Fruit fly (Drosophila melanogaster) whole organism, embryonic: Measurements from ENCODE around the gene CG2059.

Experiments used
- Atf3 ChIP-seq: fragments of 200-800 bp; sonication (Bioruptor generic); optimal IDR thresholded peaks from 3 replicates; lab custom pipeline; 2016; ENCODE audit warnings: missing biosample characterization, missing genetic modification characterization
- Blimp-1 ChIP-seq: fragments of 200-800 bp; sonication (Bioruptor generic); optimal IDR thresholded peaks from 3 replicates; lab custom pipeline; 2018; ENCODE audit warnings: missing biosample characterization, missing genetic modification characterization, mild to moderate bottlenecking, moderate library complexity, missing genetic modification reagents
- CG10209 ChIP-seq: fragments of 200-800 bp; sonication (Bioruptor generic); optimal IDR thresholded peaks from 3 replicates; lab custom pipeline; 2017; ENCODE audit warnings: missing biosample characterization, mild to moderate bottlenecking, missing genetic modification characterization, missing genetic modification reagents
- CG11723 ChIP-seq: fragments of 200-800 bp; sonication (Bioruptor generic); optimal IDR thresholded peaks from 2 replicates; lab custom pipeline; 2017; ENCODE audit warnings: missing biosample characterization, mild to moderate bottlenecking, missing genetic modification characterization
- CG12769 ChIP-seq: fragments of 200-800 bp; sonication (Bioruptor generic); optimal IDR thresholded peaks from 2 replicates; lab custom pipeline; 2019; ENCODE audit warnings: missing biosample characterization, mild to moderate bottlenecking, missing genetic modification characterization, moderate library complexity
- CG13123 ChIP-seq: fragments of 200-800 bp; sonication (Bioruptor generic); optimal IDR thresholded peaks from 2 replicates; lab custom pipeline; 2016; ENCODE audit warnings: missing biosample characterization, missing genetic modification characterization
- CG13624 ChIP-seq: fragments of 200-800 bp; sonication (Bioruptor generic); optimal IDR thresholded peaks from 2 replicates; lab custom pipeline; 2016; ENCODE audit warnings: missing biosample characterization, missing genetic modification characterization
- CG14710 ChIP-seq: fragments of 200-800 bp; sonication (Bioruptor generic); optimal IDR thresholded peaks from 3 replicates; lab custom pipeline; 2019; ENCODE audit warnings: missing biosample characterization, mild to moderate bottlenecking, missing genetic modification characterization, moderate library complexity
- CG14860 ChIP-seq: fragments of 200-800 bp; sonication (Bioruptor generic); IDR thresholded peaks from 3 replicates; pipeline ENCODE4 v1.3.6; 2022; ENCODE audit warnings: missing biosample characterization, missing genetic modification characterization; ENCODE audit not compliant: partially characterized antibody
- CG15011 ChIP-seq: fragments of 200-800 bp; sonication (Bioruptor generic); optimal IDR thresholded peaks from 3 replicates; lab custom pipeline; 2018; ENCODE audit warnings: missing biosample characterization, mild to moderate bottlenecking, missing genetic modification characterization
- CG1603 ChIP-seq: fragments of 200-800 bp; sonication (Bioruptor generic); optimal IDR thresholded peaks from 2 replicates; lab custom pipeline; 2019; ENCODE audit warnings: missing biosample characterization, mild to moderate bottlenecking, missing genetic modification characterization, moderate library complexity
- CG16813 ChIP-seq: fragments of 200-800 bp; sonication (Bioruptor generic); IDR thresholded peaks from 3 replicates; pipeline ENCODE4 v1.3.6; 2022; ENCODE audit warnings: missing biosample characterization, missing genetic modification characterization; ENCODE audit not compliant: partially characterized antibody
- CG17328 ChIP-seq: fragments of 200-800 bp; sonication (Bioruptor generic); IDR thresholded peaks from 2 replicates; pipeline ENCODE4 v1.3.6; 2022; ENCODE audit warnings: missing biosample characterization, missing genetic modification characterization
- CG17385 ChIP-seq: fragments of 200-800 bp; sonication (Bioruptor generic); optimal IDR thresholded peaks from 3 replicates; lab custom pipeline; 2018; ENCODE audit warnings: missing biosample characterization, mild to moderate bottlenecking, missing genetic modification characterization
- CG18011 ChIP-seq: fragments of 200-800 bp; sonication (Bioruptor generic); optimal IDR thresholded peaks from 2 replicates; lab custom pipeline; 2017; ENCODE audit warnings: missing biosample characterization, missing genetic modification characterization, mild to moderate bottlenecking, moderate library complexity, missing genotype
- CG2199 ChIP-seq: fragments of 200-800 bp; sonication (Bioruptor generic); IDR thresholded peaks from 3 replicates; pipeline ENCODE4 v1.3.6; 2022; ENCODE audit warnings: missing biosample characterization, missing genetic modification characterization
- CG32767 ChIP-seq: fragments of 200-800 bp; sonication (Bioruptor generic); IDR thresholded peaks from 2 replicates; pipeline ENCODE4 v1.3.6; 2022; ENCODE audit warnings: missing biosample characterization, missing genetic modification characterization
- CG34376 ChIP-seq: fragments of 200-800 bp; sonication (Bioruptor generic); optimal IDR thresholded peaks from 2 replicates; lab custom pipeline; 2018; ENCODE audit warnings: missing biosample characterization, mild to moderate bottlenecking, missing genetic modification characterization
- CG3995 ChIP-seq: fragments of 200-800 bp; sonication (Bioruptor generic); optimal IDR thresholded peaks from 3 replicates; lab custom pipeline; 2016; ENCODE audit warnings: missing biosample characterization, missing genetic modification characterization
- CG4360 ChIP-seq: fragments of 200-800 bp; sonication (Bioruptor generic); IDR thresholded peaks from 2 replicates; pipeline ENCODE4 v1.3.6; 2022; ENCODE audit warnings: missing biosample characterization, missing genetic modification characterization
- CG6175 ChIP-seq: fragments of 200-800 bp; sonication (Bioruptor generic); IDR thresholded peaks from 3 replicates; pipeline ENCODE4 v1.3.6; 2022; ENCODE audit warnings: missing biosample characterization, missing genetic modification characterization
- CG8089 ChIP-seq: fragments of 200-800 bp; sonication (Bioruptor generic); optimal IDR thresholded peaks from 3 replicates; lab custom pipeline; 2016; ENCODE audit warnings: missing biosample characterization, missing genetic modification characterization
- CG8359 ChIP-seq: fragments of 200-800 bp; sonication (Bioruptor generic); optimal IDR thresholded peaks from 2 replicates; lab custom pipeline; 2017; ENCODE audit warnings: missing biosample characterization, mild to moderate bottlenecking, missing genetic modification characterization, borderline replicate concordance
- CG8924 ChIP-seq: fragments of 200-800 bp; optimal IDR thresholded peaks from 3 replicates; lab custom pipeline; 2019; ENCODE audit warnings: missing biosample characterization, mild to moderate bottlenecking, missing genetic modification characterization, moderate library complexity
- Dek ChIP-seq: fragments of 200-800 bp; sonication (Bioruptor generic); optimal IDR thresholded peaks from 3 replicates; lab custom pipeline; 2019; ENCODE audit warnings: missing biosample characterization, mild to moderate bottlenecking, missing genetic modification characterization, moderate library complexity
- Dip3 ChIP-seq: fragments of 200-800 bp; sonication (Bioruptor generic); optimal IDR thresholded peaks from 3 replicates; lab custom pipeline; 2016; ENCODE audit warnings: missing biosample characterization, missing genetic modification characterization
- Drgx ChIP-seq: fragments of 200-800 bp; sonication (Bioruptor generic); IDR thresholded peaks from 2 replicates; pipeline ENCODE4 v1.3.6; 2022; ENCODE audit warnings: missing biosample characterization, missing genetic modification characterization
- Ets65A ChIP-seq: fragments of 200-800 bp; sonication (Bioruptor generic); peaks from one replicate; lab custom pipeline; 2016; ENCODE audit warnings: missing biosample characterization, missing genetic modification characterization
- H2.0 ChIP-seq: fragments of 200-800 bp; sonication (Bioruptor generic); IDR thresholded peaks from 2 replicates; pipeline ENCODE4 v1.3.6; 2022; ENCODE audit warnings: missing biosample characterization, missing genetic modification characterization
- Opbp ChIP-seq: fragments of 200-800 bp; sonication (Bioruptor generic); IDR thresholded peaks from 3 replicates; pipeline ENCODE4 v1.3.6; 2022; ENCODE audit warnings: missing biosample characterization, missing genetic modification characterization; ENCODE audit not compliant: partially characterized antibody
- Sry-δ ChIP-seq: fragments of 200-800 bp; sonication (Bioruptor generic); optimal IDR thresholded peaks from 2 replicates; lab custom pipeline; 2016; ENCODE audit warnings: missing biosample characterization, missing genetic modification characterization
- YL-1 ChIP-seq: fragments of 200-800 bp; sonication (Bioruptor generic); optimal IDR thresholded peaks from 3 replicates; lab custom pipeline; 2017; ENCODE audit warnings: missing biosample characterization, mild to moderate bottlenecking, missing genetic modification characterization
- abd-A ChIP-seq: fragments of 200-800 bp; sonication (Bioruptor generic); optimal IDR thresholded peaks from 3 replicates; lab custom pipeline; 2019; ENCODE audit warnings: missing biosample characterization, mild to moderate bottlenecking, missing genetic modification characterization, moderate library complexity
- chm ChIP-seq: fragments of 200-800 bp; sonication (Bioruptor generic); IDR thresholded peaks from 2 replicates; pipeline ENCODE4 v1.3.6; 2022; ENCODE audit warnings: missing biosample characterization, missing genetic modification characterization
- corto ChIP-seq: fragments of 200-800 bp; sonication (Bioruptor generic); optimal IDR thresholded peaks from 2 replicates; lab custom pipeline; 2016; ENCODE audit warnings: missing biosample characterization, mild to moderate bottlenecking, missing genetic modification characterization, moderate library complexity
- cwo ChIP-seq: fragments of 200-800 bp; sonication (Bioruptor generic); optimal IDR thresholded peaks from 3 replicates; lab custom pipeline; 2017; ENCODE audit warnings: missing biosample characterization, missing genetic modification characterization, mild to moderate bottlenecking, moderate library complexity, missing genetic modification reagents
- en ChIP-seq: fragments of 200-800 bp; sonication (Bioruptor generic); optimal IDR thresholded peaks from 2 replicates; lab custom pipeline; 2016; ENCODE audit warnings: missing biosample characterization, missing genetic modification characterization
- lab ChIP-seq: fragments of 200-800 bp; sonication (Bioruptor generic); optimal IDR thresholded peaks from 3 replicates; lab custom pipeline; 2017; ENCODE audit warnings: missing biosample characterization, missing genetic modification characterization, mild to moderate bottlenecking, moderate library complexity, missing genetic modification reagents
- lbe ChIP-seq: fragments of 200-800 bp; sonication (Bioruptor generic); optimal IDR thresholded peaks from 2 replicates; lab custom pipeline; 2016; ENCODE audit warnings: missing biosample characterization, mild to moderate bottlenecking, missing genetic modification characterization
- nom ChIP-seq: fragments of 200-800 bp; sonication (Bioruptor generic); optimal IDR thresholded peaks from 2 replicates; lab custom pipeline; 2017; ENCODE audit warnings: missing biosample characterization, missing genetic modification characterization, mild to moderate bottlenecking, moderate library complexity, missing genetic modification reagents
- pan ChIP-seq, 4 experiments: fragments of >200 bp in 3 of 4; fragments of 200-800 bp in 1 of 4; sonication (Bioruptor generic) in 1 of 4; optimal IDR thresholded peaks in 3 of 4; IDR thresholded peaks in 1 of 4; 2 replicates each; pipeline versions ENCODE4 v1.3.6 to Lab custom; 2017 to 2022; ENCODE audit warnings: missing biosample characterization in 2 of 4, missing genetic modification characterization in 2 of 4, mixed read lengths in 1 of 4
- pho ChIP-seq: fragments of 200-800 bp; sonication (Bioruptor generic); optimal IDR thresholded peaks from 2 replicates; lab custom pipeline; 2016; ENCODE audit warnings: missing biosample characterization, missing genetic modification characterization
- shn ChIP-seq: fragments of 200-800 bp; sonication (Bioruptor generic); optimal IDR thresholded peaks from 3 replicates; lab custom pipeline; 2016; ENCODE audit warnings: missing biosample characterization, missing genetic modification characterization
- sima ChIP-seq: fragments of 200-800 bp; sonication (Bioruptor generic); optimal IDR thresholded peaks from 2 replicates; lab custom pipeline; 2016; ENCODE audit warnings: missing biosample characterization, missing genetic modification characterization
- sqz ChIP-seq: fragments of 200-800 bp; sonication (Bioruptor generic); optimal IDR thresholded peaks from 3 replicates; lab custom pipeline; 2018; ENCODE audit warnings: missing biosample characterization, mild to moderate bottlenecking, missing genetic modification characterization
- stwl ChIP-seq: fragments of 200-800 bp; sonication (Bioruptor generic); optimal IDR thresholded peaks from 3 replicates; lab custom pipeline; 2018; ENCODE audit warnings: missing biosample characterization, mild to moderate bottlenecking, missing genetic modification characterization, moderate library complexity
- trh ChIP-seq: fragments of 200-800 bp; sonication (Bioruptor generic); optimal IDR thresholded peaks from 2 replicates; lab custom pipeline; 2016; ENCODE audit warnings: missing biosample characterization, missing genetic modification characterization
- unc-4 ChIP-seq: fragments of 200-800 bp; sonication (Bioruptor generic); IDR thresholded peaks from 2 replicates; pipeline ENCODE4 v1.3.6; 2022; ENCODE audit warnings: missing biosample characterization, missing genetic modification characterization; ENCODE audit not compliant: partially characterized antibody
- z ChIP-seq: fragments of 200-800 bp; sonication (Bioruptor generic); IDR thresholded peaks from 3 replicates; pipeline ENCODE4 v1.3.6; 2022; ENCODE audit warnings: missing biosample characterization, missing genetic modification characterization

The CG2059 gene

dm6 chrX:7304798-7305447 lies 18.8 kb downstream of the CG2059 start (continued):
- TF ChIP-seq CG32767 (GFP tag; lab: Robert Waterston, UW) = no peak
- TF ChIP-seq trh = no peak
- TF ChIP-seq shn (GFP tag; lab: Kevin White, UChicago) = peak; percentile 28
- no peak for TF ChIP-seq CG12769 (tag; lab: Kevin White, UChicago)
- TF ChIP-seq CG14710 (tag; lab: Kevin White, UChicago) = no peak
- TF ChIP-seq sqz (GFP tag; lab: Kevin White, UChicago) = peak; percentile 99
- TF ChIP-seq pan (optimal IDR thresholded peaks at IDR 0.05; lab: Kevin White, UChicago) = no peak
- no peak for TF ChIP-seq pan (GFP tag; optimal IDR thresholded peaks at IDR 0.05 in 1 of 2, IDR thresholded peaks at IDR 0.05 in 1 of 2)
- TF ChIP-seq CG6175 (GFP tag; lab: Robert Waterston, UW) = no peak
- no peak for TF ChIP-seq Atf3 (GFP tag; lab: Kevin White, UChicago)
- TF ChIP-seq abd-A (tag; lab: Kevin White, UChicago) = peak; percentile 60
- TF ChIP-seq CG3995 (GFP tag; lab: Kevin White, UChicago) = no peak
- TF ChIP-seq cwo = no peak
- no peak for TF ChIP-seq lab (GFP tag; lab: Kevin White, UChicago)
- no peak for TF ChIP-seq CG10209 (GFP tag; lab: Kevin White, UChicago)
- no peak for TF ChIP-seq CG14860
- TF ChIP-seq corto (GFP tag; lab: Kevin White, UChicago) = no peak
- TF ChIP-seq CG17385 = no peak
- no peak for TF ChIP-seq CG13624 (GFP tag; lab: Kevin White, UChicago)
- no peak for TF ChIP-seq CG16813 (GFP tag; lab: Robert Waterston, UW)
- 0 out of 3 replicates have a peak, but pooled peaks have one; percentile 32 for TF ChIP-seq CG2199 (GFP tag; lab: Robert Waterston, UW)
- no peak for TF ChIP-seq CG11723 (GFP tag; lab: Kevin White, UChicago)
- TF ChIP-seq CG34376 = no peak
- no peak for TF ChIP-seq CG8089 (GFP tag; lab: Kevin White, UChicago)
- no peak for TF ChIP-seq CG8924
- TF ChIP-seq Dip3 (GFP tag; lab: Kevin White, UChicago) = no peak
- no peak for TF ChIP-seq sima (GFP tag; lab: Kevin White, UChicago)
- peak; percentile 26 for TF ChIP-seq lbe (GFP tag; lab: Kevin White, UChicago)
- TF ChIP-seq z = no peak
- peak; percentile 68 for TF ChIP-seq nom
- no peak for TF ChIP-seq Dek (tag; lab: Kevin White, UChicago)
- no peak for TF ChIP-seq chm (GFP tag; lab: Robert Waterston, UW)
- no peak for TF ChIP-seq YL-1 (GFP tag; lab: Kevin White, UChicago)
- no peak for TF ChIP-seq Sry-δ (GFP tag; lab: Kevin White, UChicago)
- no peak for TF ChIP-seq CG18011
- TF ChIP-seq CG4360 (GFP tag; lab: Robert Waterston, UW) = no peak
- TF ChIP-seq pho = no peak
- TF ChIP-seq Drgx (GFP tag; lab: Robert Waterston, UW) = no peak
- 0 out of 3 replicates have a peak, but pooled peaks have one; percentile 20 for TF ChIP-seq Opbp
- TF ChIP-seq en = no peak
- no peak for TF ChIP-seq CG15011 (GFP tag; lab: Kevin White, UChicago)
- TF ChIP-seq CG17328 = no peak
- no peak for TF ChIP-seq stwl
- no peak for TF ChIP-seq unc-4 (GFP tag; lab: Robert Waterston, UW)
- TF ChIP-seq CG1603 (tag; lab: Kevin White, UChicago) = no peak
- peak; percentile 29 for TF ChIP-seq Blimp-1 (GFP tag; lab: Kevin White, UChicago)
- TF ChIP-seq Ets65A (GFP tag; lab: Kevin White, UChicago) = no peak
- no peak for TF ChIP-seq CG13123 (GFP tag; lab: Kevin White, UChicago)
- TF ChIP-seq CG8359 (GFP tag; lab: Kevin White, UChicago) = no peak
- no peak for TF ChIP-seq H2.0
